Fruit fly (Drosophila melanogaster) whole organism, embryonic: ENCODE results near the gene CG5043.

ENCODE experiments used
- Atf6 ChIP-seq: fragments of 200-800 bp; sonication (Bioruptor generic); IDR thresholded peaks from 2 replicates; pipeline ENCODE4 v1.3.6; 2022; ENCODE audit warnings: missing biosample characterization, missing genetic modification characterization
- CG10209 ChIP-seq: fragments of 200-800 bp; sonication (Bioruptor generic); optimal IDR thresholded peaks from 3 replicates; lab custom pipeline; 2017; ENCODE audit warnings: missing biosample characterization, mild to moderate bottlenecking, missing genetic modification characterization, missing genetic modification reagents
- CG11247 ChIP-seq: fragments of 200-800 bp; sonication (Bioruptor generic); IDR thresholded peaks from 2 replicates; pipeline ENCODE4 v1.3.6; 2022; ENCODE audit warnings: missing biosample characterization, missing genetic modification characterization
- CG12071 ChIP-seq: fragments of 200-800 bp; sonication (Bioruptor generic); optimal IDR thresholded peaks from 3 replicates; lab custom pipeline; 2018; ENCODE audit warnings: missing biosample characterization, mild to moderate bottlenecking, missing genetic modification characterization
- CG13424 ChIP-seq: fragments of 200-800 bp; sonication (Bioruptor generic); optimal IDR thresholded peaks from 2 replicates; lab custom pipeline; 2019; ENCODE audit warnings: missing biosample characterization, mild to moderate bottlenecking, missing genetic modification characterization, moderate library complexity
- CG15514 ChIP-seq: fragments of 200-800 bp; sonication (Bioruptor generic); optimal IDR thresholded peaks from 3 replicates; lab custom pipeline; 2017; ENCODE audit warnings: missing biosample characterization, missing genetic modification characterization, mild to moderate bottlenecking, moderate library complexity, missing genetic modification reagents
- CG16779 ChIP-seq: fragments of 200-800 bp; sonication (Bioruptor generic); IDR thresholded peaks from 2 replicates; pipeline ENCODE4 v1.3.6; 2022; ENCODE audit warnings: missing biosample characterization, missing genetic modification characterization
- CG17361 ChIP-seq: fragments of 200-800 bp; sonication (Bioruptor generic); IDR thresholded peaks from 3 replicates; pipeline ENCODE4 v1.3.6; 2022; ENCODE audit warnings: missing biosample characterization, missing genetic modification characterization
- CG17385 ChIP-seq: fragments of 200-800 bp; sonication (Bioruptor generic); optimal IDR thresholded peaks from 3 replicates; lab custom pipeline; 2018; ENCODE audit warnings: missing biosample characterization, mild to moderate bottlenecking, missing genetic modification characterization
- CG2120 ChIP-seq: fragments of 200-800 bp; sonication (Bioruptor generic); optimal IDR thresholded peaks from 3 replicates; lab custom pipeline; 2016; ENCODE audit warnings: missing biosample characterization, missing genetic modification characterization
- CG2129 ChIP-seq: fragments of 200-800 bp; sonication (Bioruptor generic); IDR thresholded peaks from 2 replicates; pipeline ENCODE4 v1.3.6; 2022; ENCODE audit warnings: missing biosample characterization, missing genetic modification characterization; ENCODE audit not compliant: partially characterized antibody
- CG2678 ChIP-seq: fragments of 200-800 bp; sonication (Bioruptor generic); optimal IDR thresholded peaks from 3 replicates; lab custom pipeline; 2019; ENCODE audit warnings: missing biosample characterization, mild to moderate bottlenecking, missing genetic modification characterization, moderate library complexity
- CG30403 ChIP-seq: fragments of 200-800 bp; sonication (Bioruptor generic); optimal IDR thresholded peaks from 3 replicates; lab custom pipeline; 2016; ENCODE audit warnings: missing biosample characterization, missing genetic modification characterization
- CG32767 ChIP-seq: fragments of 200-800 bp; sonication (Bioruptor generic); IDR thresholded peaks from 2 replicates; pipeline ENCODE4 v1.3.6; 2022; ENCODE audit warnings: missing biosample characterization, missing genetic modification characterization
- CG3407 ChIP-seq: fragments of 200-800 bp; sonication (Bioruptor generic); optimal IDR thresholded peaks from 2 replicates; lab custom pipeline; 2018; ENCODE audit warnings: missing biosample characterization, mild to moderate bottlenecking, missing genetic modification characterization
- CG6254 ChIP-seq: fragments of 200-800 bp; sonication (Bioruptor generic); optimal IDR thresholded peaks from 3 replicates; lab custom pipeline; 2017; ENCODE audit warnings: mild to moderate bottlenecking, missing biosample characterization, missing genetic modification reagents, missing genetic modification characterization
- CG6791 ChIP-seq: fragments of 200-800 bp; sonication (Bioruptor generic); IDR thresholded peaks from 3 replicates; pipeline ENCODE4 v1.3.6; 2022; ENCODE audit warnings: missing biosample characterization, missing genetic modification characterization; ENCODE audit not compliant: partially characterized antibody
- CG8089 ChIP-seq: fragments of 200-800 bp; sonication (Bioruptor generic); optimal IDR thresholded peaks from 3 replicates; lab custom pipeline; 2016; ENCODE audit warnings: missing biosample characterization, missing genetic modification characterization
- CG8290 ChIP-seq, 3 experiments: fragments of 200-800 bp; sonication (Bioruptor generic); optimal IDR thresholded peaks; 2 replicates each; lab custom pipeline; 2016 to 2019; ENCODE audit warnings: missing biosample characterization in 3 of 3, missing genetic modification characterization in 3 of 3, mild to moderate bottlenecking in 2 of 3, moderate library complexity in 1 of 3
- CG9817 ChIP-seq: fragments of 200-800 bp; sonication (Bioruptor generic); optimal IDR thresholded peaks from 2 replicates; lab custom pipeline; 2018; ENCODE audit warnings: missing biosample characterization, mild to moderate bottlenecking, missing genetic modification characterization, moderate library complexity
- D19A ChIP-seq: fragments of 200-800 bp; optimal IDR thresholded peaks from 3 replicates; lab custom pipeline; 2019; ENCODE audit warnings: missing biosample characterization, mild to moderate bottlenecking, missing genetic modification characterization, moderate library complexity
- D19B ChIP-seq: fragments of 200-800 bp; sonication (Bioruptor generic); optimal IDR thresholded peaks from 2 replicates; lab custom pipeline; 2017; ENCODE audit warnings: missing biosample characterization, mild to moderate bottlenecking, missing genetic modification characterization
- Elba2 ChIP-seq: fragments of 200-800 bp; sonication (Bioruptor generic); optimal IDR thresholded peaks from 3 replicates; lab custom pipeline; 2016; ENCODE audit warnings: missing biosample characterization, missing genetic modification characterization
- Fer3 ChIP-seq: fragments of 200-800 bp; sonication (Bioruptor generic); optimal IDR thresholded peaks from 2 replicates; lab custom pipeline; 2018; ENCODE audit warnings: missing biosample characterization, mild to moderate bottlenecking, missing genetic modification characterization, moderate library complexity
- Hr78 ChIP-seq, 2 experiments: fragments of 200-800 bp in 1 of 2; fragments of >200 bp in 1 of 2; sonication (Bioruptor generic) in 1 of 2; optimal IDR thresholded peaks; 2 replicates each; lab custom pipeline; 2017 to 2019; ENCODE audit warnings: missing biosample characterization in 2 of 2, missing genetic modification characterization in 2 of 2, mild to moderate bottlenecking in 1 of 2, moderate library complexity in 1 of 2
- Jarid2 ChIP-seq: fragments of 200-800 bp; sonication (Bioruptor generic); optimal IDR thresholded peaks from 3 replicates; lab custom pipeline; 2017; ENCODE audit warnings: mild to moderate bottlenecking, missing biosample characterization, missing genetic modification reagents, missing genetic modification characterization
- Meics ChIP-seq: fragments of 200-800 bp; sonication (Bioruptor generic); optimal IDR thresholded peaks from 2 replicates; lab custom pipeline; 2017; ENCODE audit warnings: missing biosample characterization, mild to moderate bottlenecking, missing genetic modification characterization
- Myb ChIP-seq: fragments of 200-800 bp; sonication (Bioruptor generic); optimal IDR thresholded peaks from 2 replicates; lab custom pipeline; 2016; ENCODE audit warnings: missing biosample characterization, missing genetic modification characterization
- Nf-YA ChIP-seq: fragments of 200-800 bp; sonication (Bioruptor generic); IDR thresholded peaks from 2 replicates; pipeline ENCODE4 v1.3.6; 2022; ENCODE audit warnings: missing biosample characterization, missing genetic modification characterization
- Opbp ChIP-seq: fragments of 200-800 bp; sonication (Bioruptor generic); IDR thresholded peaks from 3 replicates; pipeline ENCODE4 v1.3.6; 2022; ENCODE audit warnings: missing biosample characterization, missing genetic modification characterization; ENCODE audit not compliant: partially characterized antibody
- PHDP ChIP-seq: fragments of 200-800 bp; sonication (Bioruptor generic); optimal IDR thresholded peaks from 3 replicates; lab custom pipeline; 2018; ENCODE audit warnings: missing biosample characterization, mild to moderate bottlenecking, missing genetic modification characterization, moderate library complexity
- Sox100B ChIP-seq: fragments of 200-800 bp; sonication (Bioruptor generic); optimal IDR thresholded peaks from 3 replicates; lab custom pipeline; 2018; ENCODE audit warnings: missing biosample characterization, mild to moderate bottlenecking, missing genetic modification characterization
- TFAM ChIP-seq: fragments of 200-800 bp; sonication (Bioruptor generic); optimal IDR thresholded peaks from 2 replicates; lab custom pipeline; 2017; ENCODE audit warnings: missing biosample characterization, missing genetic modification characterization, inconsistent platforms
- Xbp1 ChIP-seq: fragments of 200-800 bp; sonication (Bioruptor generic); optimal IDR thresholded peaks from 3 replicates; lab custom pipeline; 2016; ENCODE audit warnings: missing biosample characterization, mild to moderate bottlenecking, missing genetic modification characterization
- amos ChIP-seq: fragments of 200-800 bp; sonication (Bioruptor generic); IDR thresholded peaks from 2 replicates; pipeline ENCODE4 v1.3.6; 2022; ENCODE audit warnings: missing biosample characterization, missing genetic modification characterization; ENCODE audit not compliant: partially characterized antibody
- ato ChIP-seq: fragments of 200-800 bp; sonication (Bioruptor generic); IDR thresholded peaks from 2 replicates; pipeline ENCODE4 v1.3.6; 2022; ENCODE audit warnings: missing biosample characterization, missing genetic modification characterization; ENCODE audit not compliant: partially characterized antibody
- eve ChIP-seq, 2 experiments: fragments of >200 bp; optimal IDR thresholded peaks; 2 replicates each; lab custom pipeline; 2017; ENCODE audit warnings: missing biosample characterization in 2 of 2, missing genetic modification characterization in 2 of 2
- eyg ChIP-seq: fragments of 200-800 bp; sonication (Bioruptor generic); optimal IDR thresholded peaks from 3 replicates; lab custom pipeline; 2016; ENCODE audit warnings: missing biosample characterization, missing genetic modification characterization
- gcm2 ChIP-seq: fragments of 200-800 bp; sonication (Bioruptor generic); optimal IDR thresholded peaks from 2 replicates; lab custom pipeline; 2016; ENCODE audit warnings: missing biosample characterization, missing genetic modification characterization
- gem ChIP-seq: fragments of 200-800 bp; sonication (Bioruptor generic); optimal IDR thresholded peaks from 2 replicates; lab custom pipeline; 2019; ENCODE audit warnings: missing biosample characterization, mild to moderate bottlenecking, missing genetic modification characterization, moderate library complexity
- gt ChIP-seq: fragments of 200-800 bp; sonication (Bioruptor generic); IDR thresholded peaks from 2 replicates; pipeline ENCODE4 v1.3.6; 2022; ENCODE audit warnings: missing biosample characterization, missing genetic modification characterization
- jing ChIP-seq: fragments of 200-800 bp; sonication (Bioruptor generic); optimal IDR thresholded peaks from 2 replicates; lab custom pipeline; 2018; ENCODE audit warnings: missing biosample characterization, mild to moderate bottlenecking, missing genetic modification characterization
- kni ChIP-seq: fragments of 200-800 bp; sonication (Bioruptor generic); optimal IDR thresholded peaks from 3 replicates; lab custom pipeline; 2017; ENCODE audit warnings: mild to moderate bottlenecking, missing biosample characterization, missing genetic modification reagents, missing genetic modification characterization
- lilli ChIP-seq: fragments of 200-800 bp; sonication (Bioruptor generic); optimal IDR thresholded peaks from 3 replicates; lab custom pipeline; 2016; ENCODE audit warnings: missing biosample characterization, missing genetic modification characterization
- lov ChIP-seq, 2 experiments: fragments of 200-800 bp in 1 of 2; fragments of >200 bp in 1 of 2; sonication (Bioruptor generic) in 1 of 2; IDR thresholded peaks in 1 of 2; optimal IDR thresholded peaks in 1 of 2; 2 replicates in 1 of 2; 3 replicates in 1 of 2; pipeline versions ENCODE4 v1.3.6 to Lab custom; 2017 to 2022; ENCODE audit warnings: missing biosample characterization in 1 of 2, missing genetic modification characterization in 1 of 2
- prd ChIP-seq, 3 experiments: fragments of >200 bp in 2 of 3; fragments of 200-800 bp in 1 of 3; sonication (Bioruptor generic) in 1 of 3; optimal IDR thresholded peaks in 2 of 3; IDR thresholded peaks in 1 of 3; 2 replicates in 2 of 3; 3 replicates in 1 of 3; pipeline versions ENCODE4 v1.3.6 to Lab custom; 2017 to 2022; ENCODE audit warnings: missing biosample characterization in 1 of 3, missing genetic modification characterization in 1 of 3
- row ChIP-seq: fragments of 200-800 bp; sonication (Bioruptor generic); IDR thresholded peaks from 3 replicates; pipeline ENCODE4 v1.3.6; 2022; ENCODE audit warnings: missing biosample characterization, missing genetic modification characterization
- sens ChIP-seq: fragments of 200-800 bp; sonication (Bioruptor generic); peaks from one replicate; lab custom pipeline; 2016; ENCODE audit warnings: missing biosample characterization, missing genetic modification characterization
- trem ChIP-seq: fragments of 200-800 bp; optimal IDR thresholded peaks from 3 replicates; lab custom pipeline; 2019; ENCODE audit warnings: missing biosample characterization, mild to moderate bottlenecking, missing genetic modification characterization, moderate library complexity

The CG5043 gene

dm6 chr2L:17421366-17421765, 12.3 kb upstream of the CG5043 start (continued):
- TF ChIP-seq CG6791 (GFP tag; lab: Robert Waterston, UW) (no peak), Elba2 (GFP tag; lab: Kevin White, UChicago) (no peak), eve (GFP tag; optimal IDR thresholded peaks at IDR 0.05; lab: Kevin White, UChicago) (no peak), trem (tag; lab: Kevin White, UChicago) (no peak), kni (GFP tag; lab: Kevin White, UChicago) (no peak), Atf6 (peak; percentile 49), CG3407 (no peak), lilli (GFP tag; lab: Kevin White, UChicago) (no peak), Opbp (no peak), CG11247 (GFP tag; lab: Robert Waterston, UW) (no peak), gem (tag; lab: Kevin White, UChicago) (no peak), Nf-YA (GFP tag; lab: Robert Waterston, UW) (no peak; the same call in 1 of the 2 replicates), jing (GFP tag; lab: Kevin White, UChicago) (no peak), amos (GFP tag; lab: Robert Waterston, UW) (no peak), Jarid2 (GFP tag; lab: Kevin White, UChicago) (no peak), lov (optimal IDR thresholded peaks at IDR 0.05; lab: Kevin White, UChicago) (no peak), lov (GFP tag; IDR thresholded peaks at IDR 0.05; lab: Robert Waterston, UW) (no peak), row (GFP tag; lab: Robert Waterston, UW) (peak; percentile 43), prd (optimal IDR thresholded peaks at IDR 0.05; lab: Kevin White, UChicago) (no peak), prd (GFP tag; IDR thresholded peaks at IDR 0.05; lab: Robert Waterston, UW) (peak; percentile 43), D19A (tag; lab: Kevin White, UChicago) (no peak), CG12071 (GFP tag; lab: Kevin White, UChicago) (no peak), Myb (no peak), CG2678 (tag; lab: Kevin White, UChicago) (peak; percentile 61), CG17385 (peak; percentile 24), gcm2 (no peak), Hr78 (GFP tag; optimal IDR thresholded peaks at IDR 0.05; lab: Kevin White, UChicago) (no peak), CG30403 (GFP tag; lab: Kevin White, UChicago) (peak; percentile 28), CG2129 (GFP tag; lab: Robert Waterston, UW) (no peak), CG9817 (tag; lab: Kevin White, UChicago) (no peak), CG2120 (GFP tag; lab: Kevin White, UChicago) (peak; percentile 37), Meics (peak; percentile 45), CG8290 (GFP tag; optimal IDR thresholded peaks at IDR 0.05; lab: Kevin White, UChicago) (no peak), CG8290 (tag; optimal IDR thresholded peaks at IDR 0.05; lab: Kevin White, UChicago) (no peak), sens (GFP tag; lab: Kevin White, UChicago) (peak; percentile 54), ato (GFP tag; lab: Robert Waterston, UW) (no peak), CG6254 (GFP tag; lab: Kevin White, UChicago) (no peak), Fer3 (peak; percentile 10), TFAM (GFP tag; lab: Kevin White, UChicago) (no peak), CG17361 (peak; percentile 36; the same call in 1 of the 3 replicates), Xbp1 (GFP tag; lab: Kevin White, UChicago) (no peak), CG16779 (GFP tag; lab: Robert Waterston, UW) (no peak), eyg (GFP tag; lab: Kevin White, UChicago) (no peak), CG32767 (GFP tag; lab: Robert Waterston, UW) (no peak), Sox100B (peak; percentile 26), gt (GFP tag; lab: Robert Waterston, UW) (no peak), CG8089 (GFP tag; lab: Kevin White, UChicago) (no peak), D19B (peak; percentile 0), CG13424 (tag; lab: Kevin White, UChicago) (peak; percentile 37), CG10209 (GFP tag; lab: Kevin White, UChicago) (peak; percentile 28), CG15514 (GFP tag; lab: Kevin White, UChicago) (peak; percentile 3), PHDP (tag; lab: Kevin White, UChicago) (peak; percentile 26)
